Fruit fly (Drosophila melanogaster) whole organism, adult: ENCODE measurements around the gene dpr16.

Experiments
- CG11617 ChIP-seq: fragments of 200-800 bp; sonication (Bioruptor generic); optimal IDR thresholded peaks from 2 replicates; lab custom pipeline; 2017; ENCODE audit warnings: mild to moderate bottlenecking, missing biosample characterization, missing genetic modification reagents, missing genetic modification characterization
- CG12768 ChIP-seq: fragments of 200-800 bp; sonication (Bioruptor generic); optimal IDR thresholded peaks from 2 replicates; lab custom pipeline; 2017; ENCODE audit warnings: missing biosample characterization, missing genetic modification characterization, mild to moderate bottlenecking, moderate library complexity, missing genetic modification reagents
- CG14711 ChIP-seq: fragments of 200-800 bp; sonication (Bioruptor generic); optimal IDR thresholded peaks from 2 replicates; lab custom pipeline; 2018; ENCODE audit warnings: missing biosample characterization, mild to moderate bottlenecking, missing genetic modification characterization, moderate library complexity
- CG1620 ChIP-seq: fragments of 200-800 bp; sonication (Bioruptor generic); optimal IDR thresholded peaks from 2 replicates; lab custom pipeline; 2016; ENCODE audit warnings: missing biosample characterization, missing genetic modification characterization
- CG33017 ChIP-seq: fragments of 200-800 bp; sonication (Bioruptor generic); optimal IDR thresholded peaks from 2 replicates; lab custom pipeline; 2018; ENCODE audit warnings: missing biosample characterization, mild to moderate bottlenecking, missing genetic modification characterization, moderate library complexity
- CG5204 ChIP-seq: fragments of 200-800 bp; sonication (Bioruptor generic); optimal IDR thresholded peaks from 2 replicates; lab custom pipeline; 2016; ENCODE audit warnings: missing biosample characterization, missing genetic modification characterization
- CG7045 ChIP-seq: fragments of 200-800 bp; sonication (Bioruptor generic); optimal IDR thresholded peaks from 2 replicates; lab custom pipeline; 2017; ENCODE audit warnings: missing biosample characterization, mild to moderate bottlenecking, missing genetic modification characterization
- CG7101 ChIP-seq: fragments of 200-800 bp; sonication (Bioruptor generic); optimal IDR thresholded peaks from 2 replicates; lab custom pipeline; 2018; ENCODE audit warnings: missing biosample characterization, mild to moderate bottlenecking, missing genetic modification characterization, moderate library complexity
- Clk ChIP-seq: fragments of 200-800 bp; sonication (Bioruptor generic); optimal IDR thresholded peaks from 2 replicates; lab custom pipeline; 2017; ENCODE audit warnings: missing biosample characterization, missing genetic modification characterization
- Crg-1 ChIP-seq: fragments of 200-800 bp; sonication (Bioruptor generic); optimal IDR thresholded peaks from 2 replicates; lab custom pipeline; 2016; ENCODE audit warnings: missing biosample characterization, missing genetic modification characterization
- Hr96 ChIP-seq: fragments of 200-800 bp; sonication (Bioruptor generic); optimal IDR thresholded peaks from 2 replicates; lab custom pipeline; 2016; ENCODE audit warnings: missing biosample characterization, missing genetic modification characterization
- Mnt ChIP-seq: fragments of 200-800 bp; sonication (Bioruptor generic); optimal IDR thresholded peaks from 2 replicates; lab custom pipeline; 2016; ENCODE audit warnings: missing biosample characterization, mild to moderate bottlenecking, missing genetic modification characterization
- bab1 ChIP-seq: fragments of 200-800 bp; sonication (Bioruptor generic); optimal IDR thresholded peaks from 3 replicates; lab custom pipeline; 2019; ENCODE audit warnings: missing biosample characterization, mild to moderate bottlenecking, missing genetic modification characterization, moderate library complexity
- cic ChIP-seq: fragments of 200-800 bp; sonication (Bioruptor generic); optimal IDR thresholded peaks from 2 replicates; lab custom pipeline; 2017; ENCODE audit warnings: missing biosample characterization, mild to moderate bottlenecking, missing genetic modification characterization, moderate library complexity
- cnc ChIP-seq, 2 experiments: fragments of >200 bp; optimal IDR thresholded peaks; 2 replicates each; lab custom pipeline; 2017
- kay ChIP-seq: fragments of 200-800 bp; sonication (Bioruptor generic); peaks from one replicate; lab custom pipeline; 2016; ENCODE audit warnings: missing biosample characterization, missing genetic modification characterization, borderline replicate concordance
- ovo ChIP-seq: fragments of 200-800 bp; sonication (Bioruptor generic); optimal IDR thresholded peaks from 2 replicates; lab custom pipeline; 2016; ENCODE audit warnings: missing biosample characterization, missing genetic modification characterization
- pad ChIP-seq: fragments of 200-800 bp; sonication (Bioruptor generic); optimal IDR thresholded peaks from 3 replicates; lab custom pipeline; 2017; ENCODE audit warnings: missing biosample characterization, missing genetic modification characterization, mild to moderate bottlenecking, moderate library complexity, missing genetic modification reagents
- tj ChIP-seq: fragments of 200-800 bp; sonication (Bioruptor generic); optimal IDR thresholded peaks from 3 replicates; lab custom pipeline; 2017; ENCODE audit warnings: missing biosample characterization, mild to moderate bottlenecking, missing genetic modification characterization, moderate library complexity
- toe ChIP-seq: fragments of 200-800 bp; sonication (Bioruptor generic); optimal IDR thresholded peaks from 2 replicates; lab custom pipeline; 2016; ENCODE audit warnings: missing biosample characterization, missing genetic modification characterization

The dpr16 gene

DNA sequence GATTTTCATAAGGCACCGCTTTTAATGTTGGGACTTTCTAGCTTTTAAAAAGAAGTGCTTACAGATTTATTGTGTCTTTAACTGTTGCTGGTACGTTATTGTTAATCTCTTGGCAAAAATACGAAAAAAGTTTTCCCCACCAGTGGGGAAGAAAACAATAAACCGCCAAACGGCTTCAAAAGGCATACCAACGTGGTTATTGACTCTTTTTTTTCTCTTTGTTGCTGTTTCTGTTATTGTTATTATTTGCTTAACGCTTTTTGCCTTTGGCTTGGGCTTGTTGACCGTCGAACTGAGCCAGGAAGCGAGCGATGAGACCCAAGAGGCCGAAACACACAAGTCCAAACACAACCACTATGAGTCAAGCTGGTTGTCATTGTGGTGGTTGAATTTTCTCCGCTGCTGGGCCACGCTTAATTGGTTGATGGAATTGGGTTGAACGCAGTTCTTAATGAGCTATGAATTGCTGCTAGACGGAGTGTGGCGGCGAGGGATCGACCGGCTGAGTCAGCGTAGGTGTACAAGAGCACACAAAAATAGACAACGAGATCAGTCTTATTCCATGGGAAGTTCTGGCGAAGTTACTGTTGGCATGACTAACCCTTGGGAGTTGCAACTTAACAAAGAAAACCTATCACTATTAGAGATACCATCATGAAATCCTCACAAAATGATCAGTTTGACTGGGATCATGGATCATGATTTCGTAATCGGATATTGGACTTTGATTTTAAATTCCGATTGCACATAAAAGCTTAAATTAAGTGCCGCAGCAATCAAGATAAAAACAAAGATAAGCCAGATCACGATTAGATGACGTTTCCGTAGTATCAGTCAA, 56.8 kb downstream of the dpr16 start:
- TF ChIP-seq tj (GFP tag; lab: Kevin White, UChicago) (no peak), bab1 (GFP tag; lab: Kevin White, UChicago) (no peak), toe (GFP tag; lab: Kevin White, UChicago) (no peak), Mnt (GFP tag; lab: Kevin White, UChicago) (no peak), CG33017 (tag; lab: Kevin White, UChicago) (no peak), kay (no peak), CG7101 (tag; lab: Kevin White, UChicago) (no peak), pad (GFP tag; lab: Kevin White, UChicago) (no peak), Clk (no peak), CG12768 (GFP tag; lab: Kevin White, UChicago) (no peak), Crg-1 (GFP tag; lab: Kevin White, UChicago) (no peak), Hr96 (GFP tag; lab: Kevin White, UChicago) (no peak)

DNA sequence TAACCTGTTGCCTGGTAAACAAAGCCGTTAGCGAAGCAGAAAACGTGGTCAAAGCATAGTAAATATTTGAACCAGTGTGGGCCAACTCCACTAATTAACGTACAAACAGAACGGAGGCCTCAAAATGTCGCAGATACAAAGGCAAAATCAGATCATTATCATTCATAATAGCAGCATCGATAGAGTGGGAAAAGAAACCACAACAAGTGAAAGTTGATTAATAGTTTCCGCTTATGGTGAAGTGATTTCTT, 57.3 kb downstream of the dpr16 start:
- TF ChIP-seq cic (GFP tag; lab: Kevin White, UChicago) (no peak), CG11617 (no peak), CG12768 (GFP tag; lab: Kevin White, UChicago) (no peak), tj (GFP tag; lab: Kevin White, UChicago) (no peak), Mnt (GFP tag; lab: Kevin White, UChicago) (no peak), ovo (no peak), Hr96 (GFP tag; lab: Kevin White, UChicago) (no peak), bab1 (GFP tag; lab: Kevin White, UChicago) (no peak), kay (no peak), CG7045 (GFP tag; lab: Kevin White, UChicago) (no peak), toe (GFP tag; lab: Kevin White, UChicago) (no peak), pad (GFP tag; lab: Kevin White, UChicago) (no peak)

DNA sequence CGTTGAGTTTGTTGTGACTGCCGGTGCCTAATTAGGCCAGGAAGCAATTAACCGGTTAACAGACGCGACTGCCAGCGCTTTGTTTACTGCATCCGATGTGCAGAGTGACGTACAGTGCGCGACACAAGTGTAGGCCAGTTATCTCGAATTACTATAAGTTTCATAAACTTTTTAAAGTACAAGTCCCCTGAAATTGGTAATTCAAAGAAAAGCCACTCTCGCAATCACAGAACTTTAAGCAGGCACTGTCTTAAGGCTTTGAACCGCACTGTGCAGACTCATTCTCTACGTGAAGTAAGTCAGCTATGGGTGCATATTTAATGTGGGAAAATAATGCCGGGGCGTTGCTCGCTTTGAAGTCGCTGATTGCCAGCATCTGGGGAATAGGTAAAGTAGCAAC, 58.8 kb downstream of the dpr16 start:
- TF ChIP-seq pad (GFP tag; lab: Kevin White, UChicago) (peak; percentile 27), kay (no peak), CG14711 (tag; lab: Kevin White, UChicago) (peak; percentile 72), CG12768 (GFP tag; lab: Kevin White, UChicago) (peak; percentile 86), CG11617 (peak; percentile 2), CG7101 (tag; lab: Kevin White, UChicago) (peak; percentile 74), cnc (optimal IDR thresholded peaks at IDR 0.05; lab: Kevin White, UChicago) (no peak), Hr96 (GFP tag; lab: Kevin White, UChicago) (peak; percentile 28), Crg-1 (GFP tag; lab: Kevin White, UChicago) (peak; percentile 44), cic (GFP tag; lab: Kevin White, UChicago) (peak; percentile 54), CG5204 (peak; percentile 67), CG33017 (tag; lab: Kevin White, UChicago) (peak; percentile 90), CG1620 (GFP tag; lab: Kevin White, UChicago) (no peak), ovo (no peak), CG7045 (GFP tag; lab: Kevin White, UChicago) (peak; percentile 83), bab1 (GFP tag; lab: Kevin White, UChicago) (peak; percentile 58), Clk (peak; percentile 14), tj (GFP tag; lab: Kevin White, UChicago) (peak; percentile 2), toe (GFP tag; lab: Kevin White, UChicago) (peak; percentile 41), Mnt (GFP tag; lab: Kevin White, UChicago) (peak; percentile 12)

DNA sequence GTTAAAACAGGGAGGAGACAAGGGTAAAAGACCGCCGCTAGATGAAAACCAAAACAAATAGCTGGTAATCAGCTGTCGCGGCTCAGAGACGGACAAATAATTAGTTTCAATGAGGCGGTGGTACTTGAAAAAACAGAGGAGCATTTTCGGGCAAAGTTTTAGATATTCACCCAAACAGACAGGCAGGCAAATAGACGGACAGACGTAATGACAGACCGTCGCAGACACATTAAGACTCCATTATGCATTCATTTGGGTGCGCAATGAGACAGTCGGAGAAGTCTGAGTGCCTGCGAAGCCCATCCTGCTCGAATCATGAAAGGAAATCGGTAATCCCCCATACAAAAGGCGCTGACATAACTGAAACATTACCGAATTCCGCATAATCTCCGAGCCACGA, 60.7 kb downstream of the dpr16 start:
- TF ChIP-seq cnc (optimal IDR thresholded peaks at IDR 0.05; lab: Kevin White, UChicago) (no peak), CG5204 (no peak), bab1 (GFP tag; lab: Kevin White, UChicago) (no peak), kay (no peak), Hr96 (GFP tag; lab: Kevin White, UChicago) (no peak), CG11617 (no peak), Clk (no peak), pad (GFP tag; lab: Kevin White, UChicago) (no peak), cic (GFP tag; lab: Kevin White, UChicago) (no peak), CG12768 (GFP tag; lab: Kevin White, UChicago) (no peak), CG1620 (GFP tag; lab: Kevin White, UChicago) (no peak), Crg-1 (GFP tag; lab: Kevin White, UChicago) (no peak), CG14711 (tag; lab: Kevin White, UChicago) (no peak), ovo (no peak)

DNA sequence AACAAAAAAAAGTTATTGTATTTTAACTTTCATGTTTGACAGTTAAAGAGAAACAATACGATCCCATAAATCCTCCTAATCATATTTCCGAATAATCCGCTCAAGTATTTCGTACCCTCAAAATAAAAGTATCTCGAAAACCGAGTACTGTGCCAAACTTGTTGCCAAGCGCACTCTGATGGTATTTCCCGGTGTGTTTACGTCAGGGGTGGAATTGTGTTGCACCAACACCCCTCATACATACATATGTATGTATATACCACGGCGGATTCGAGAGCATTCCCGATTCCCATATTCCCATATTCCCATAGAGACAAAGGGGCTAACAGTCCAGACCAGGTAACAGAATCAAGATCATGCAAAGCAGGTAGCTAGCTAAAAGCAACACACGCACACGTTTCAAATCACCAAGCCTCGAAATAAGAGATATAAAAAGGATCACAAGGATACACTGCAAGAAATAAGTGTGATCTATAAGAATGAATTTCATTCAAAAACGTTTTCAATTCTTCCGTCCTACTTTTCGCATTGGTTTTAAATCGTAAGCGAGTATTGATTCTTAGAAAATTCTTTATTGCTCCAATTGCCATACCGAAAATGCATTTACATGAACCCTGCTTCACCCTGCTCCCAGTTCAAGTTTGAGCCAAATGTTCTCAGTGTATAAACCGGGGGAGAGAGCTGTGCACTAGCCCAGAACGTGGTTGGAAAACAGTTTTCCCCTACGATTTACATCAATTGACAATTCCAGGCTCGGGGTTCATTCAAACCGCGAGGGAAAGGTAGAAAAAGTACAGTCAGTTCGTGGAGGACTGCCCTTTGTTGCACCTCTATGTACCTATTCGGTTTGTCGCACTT, 61.4 kb downstream of the dpr16 start:
- TF ChIP-seq CG12768 (GFP tag; lab: Kevin White, UChicago) (no peak), pad (GFP tag; lab: Kevin White, UChicago) (no peak)

DNA sequence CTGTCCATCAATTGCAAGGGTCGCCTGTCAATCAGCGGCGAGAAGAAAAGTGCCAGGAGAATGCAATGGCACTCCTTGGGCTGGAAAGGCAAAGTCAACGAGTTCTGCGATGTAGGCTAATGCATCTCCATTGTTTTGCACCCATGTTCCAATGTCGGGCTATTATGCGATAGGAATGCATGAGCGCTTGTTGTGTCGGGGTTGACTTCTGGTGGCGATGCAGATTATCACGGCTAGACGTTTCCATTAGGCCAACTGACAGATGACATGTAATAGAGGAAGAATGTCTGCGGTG, 62.0 kb downstream of the dpr16 start:
- TF ChIP-seq CG33017 (tag; lab: Kevin White, UChicago), result no peak
- no peak for TF ChIP-seq CG14711 (tag; lab: Kevin White, UChicago)
- no peak for TF ChIP-seq Hr96 (GFP tag; lab: Kevin White, UChicago)
- TF ChIP-seq pad (GFP tag; lab: Kevin White, UChicago), result no peak
- TF ChIP-seq Crg-1 (GFP tag; lab: Kevin White, UChicago), result no peak
- no peak for TF ChIP-seq toe (GFP tag; lab: Kevin White, UChicago)
- no peak for TF ChIP-seq cnc (optimal IDR thresholded peaks at IDR 0.05; lab: Kevin White, UChicago)
- no peak for TF ChIP-seq kay
- no peak for TF ChIP-seq CG7045 (GFP tag; lab: Kevin White, UChicago)
- no peak for TF ChIP-seq tj (GFP tag; lab: Kevin White, UChicago)
- TF ChIP-seq cic (GFP tag; lab: Kevin White, UChicago), result no peak
- no peak for TF ChIP-seq CG5204
- no peak for TF ChIP-seq Mnt (GFP tag; lab: Kevin White, UChicago)
